Worm (Caenorhabditis elegans): ENCODE data around the gene pinn-1.

DNA sequence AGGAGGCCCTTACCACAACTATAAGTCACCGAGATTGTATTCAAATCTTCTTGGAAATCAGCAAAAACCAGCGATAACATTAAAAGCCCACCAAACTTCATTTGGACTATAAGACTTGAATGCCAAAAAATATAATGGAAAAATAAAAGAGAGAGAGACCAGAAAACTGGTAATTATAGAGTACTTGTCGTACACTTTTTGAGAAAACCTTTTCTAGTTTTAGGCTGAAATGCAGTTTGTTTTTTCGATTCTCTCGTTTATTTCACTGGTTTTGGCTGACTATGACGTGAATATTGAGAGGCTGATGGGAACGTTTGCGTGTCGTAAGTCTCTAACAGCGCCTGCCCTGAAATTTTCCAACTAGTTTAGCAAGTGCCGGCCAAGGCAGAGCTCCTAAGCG lies 41.7 kb upstream of the pinn-1 start, which contains the start of the genes irld-64 and irld-63:
- TF ChIP-seq sptf-1 (tag; optimal IDR thresholded peaks at IDR 0.05), result no peak
- TF ChIP-seq unc-39 (tag; optimal IDR thresholded peaks at IDR 0.05), result no peak
- TF ChIP-seq ces-1 (GFP tag; optimal IDR thresholded peaks at IDR 0.05), result no peak
- no peak for TF ChIP-seq drap-1 (GFP tag; optimal IDR thresholded peaks at IDR 0.05)
- no peak for TF ChIP-seq nhr-237 (tag; optimal IDR thresholded peaks at IDR 0.05)
- no peak for TF ChIP-seq snpc-4 (tag; optimal IDR thresholded peaks at IDR 0.05)
- no peak for TF ChIP-seq unc-62 (GFP tag; optimal IDR thresholded peaks at IDR 0.05)

All from whole organism, mixed stage, embryonic.